Fruit fly (Drosophila melanogaster) whole organism: ENCODE data around the gene CG15386.

Source experiments
- CG8478 ChIP-seq: fragments of >200 bp; optimal IDR thresholded peaks from 2 replicates; lab custom pipeline; 2018; ENCODE audit warnings: inconsistent platforms
- pan ChIP-seq: fragments of >200 bp; optimal IDR thresholded peaks from 2 replicates; lab custom pipeline; 2017
- psq ChIP-seq: fragments of >200 bp; optimal IDR thresholded peaks from 2 replicates; lab custom pipeline; 2017

DNA sequence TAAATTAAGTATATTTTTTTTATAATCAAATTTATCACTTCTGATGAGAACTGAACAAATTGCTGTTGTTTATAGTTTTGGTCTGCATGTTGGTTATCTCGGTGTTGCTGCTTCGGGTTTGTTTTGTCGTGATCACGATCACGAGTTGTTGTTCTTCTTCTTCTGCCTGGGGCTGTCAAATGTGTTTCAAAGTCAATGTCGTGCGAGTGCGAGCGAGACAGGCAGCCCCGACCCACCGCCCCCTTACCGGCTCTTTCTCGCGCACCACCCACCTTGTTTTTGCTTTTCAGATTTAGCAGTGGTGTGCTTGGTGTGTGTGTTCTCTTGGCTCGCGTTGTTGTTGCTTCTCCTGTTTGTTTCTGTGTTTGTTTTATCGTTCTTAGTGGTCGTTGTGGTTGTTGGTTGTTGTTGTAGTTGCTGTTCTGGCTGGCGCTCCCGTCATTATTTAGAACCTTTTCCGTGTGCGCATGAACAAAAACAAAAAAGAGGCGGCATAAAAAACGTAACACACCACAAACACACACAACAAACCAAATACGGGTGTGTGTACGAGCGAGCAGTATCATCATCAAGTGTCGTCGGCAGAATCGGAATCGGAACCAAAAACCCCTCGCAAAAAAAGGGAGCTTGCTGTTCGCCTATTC, 19.4 kb downstream of the CG15386 start, which contains the start of gene COX7AL2:
- TF ChIP-seq CG8478 (lab: Kevin White, UChicago), result no peak
- no peak for TF ChIP-seq psq (lab: Kevin White, UChicago)
- no peak for TF ChIP-seq pan (lab: Kevin White, UChicago)
